Fruit fly (Drosophila melanogaster) whole organism, embryonic: ENCODE results near the gene Ufd1.

ENCODE experiments used
- CG33213 ChIP-seq: fragments of 200-800 bp; sonication (Bioruptor generic); optimal IDR thresholded peaks from 3 replicates; lab custom pipeline; 2016; ENCODE audit warnings: missing biosample characterization, missing genetic modification characterization
- CG7928 ChIP-seq: fragments of 200-800 bp; sonication (Bioruptor generic); optimal IDR thresholded peaks from 2 replicates; lab custom pipeline; 2017; ENCODE audit warnings: missing biosample characterization, mild to moderate bottlenecking, missing genetic modification characterization
- caup ChIP-seq: fragments of 200-800 bp; sonication (Bioruptor generic); optimal IDR thresholded peaks from 3 replicates; lab custom pipeline; 2017; ENCODE audit warnings: missing biosample characterization, mild to moderate bottlenecking, missing genetic modification characterization, moderate library complexity; ENCODE audit not compliant: severe bottlenecking

- TF ChIP-seq CG33213 (GFP tag; lab: Kevin White, UChicago) (no peak), caup (no peak), CG7928 (GFP tag; lab: Kevin White, UChicago) (no peak)
Measured at dm6 chr3L:11155380-11155779, 32.4 kb upstream of the Ufd1 start.
